Fruit fly (Drosophila melanogaster) whole organism, embryonic: ENCODE measurements around the gene Gr61a.
A peak's percentile ranks its signal among the peaks of the same experiment; 100 is the strongest.

Source experiments
- CG1024 ChIP-seq: fragments of 200-800 bp; sonication (Bioruptor generic); IDR thresholded peaks from 2 replicates; pipeline ENCODE4 v1.3.6; 2022; ENCODE audit warnings: missing biosample characterization, missing genetic modification characterization
- CG10543 ChIP-seq: fragments of 200-800 bp; sonication (Bioruptor generic); optimal IDR thresholded peaks from 3 replicates; lab custom pipeline; 2017; ENCODE audit warnings: missing biosample characterization, mild to moderate bottlenecking, missing genetic modification characterization, moderate library complexity
- CG11456 ChIP-seq: fragments of 200-800 bp; sonication (Bioruptor generic); IDR thresholded peaks from 3 replicates; pipeline ENCODE4 v1.3.6; 2022; ENCODE audit warnings: missing biosample characterization, missing genetic modification characterization
- CG11504 ChIP-seq: fragments of 200-800 bp; sonication (Bioruptor generic); optimal IDR thresholded peaks from 3 replicates; lab custom pipeline; 2019; ENCODE audit warnings: missing biosample characterization, mild to moderate bottlenecking, missing genetic modification characterization, moderate library complexity
- CG11696 ChIP-seq: fragments of 200-800 bp; sonication (Bioruptor generic); IDR thresholded peaks from 2 replicates; pipeline ENCODE4 v1.3.6; 2022; ENCODE audit warnings: missing biosample characterization, missing genetic modification characterization
- CG11723 ChIP-seq: fragments of 200-800 bp; sonication (Bioruptor generic); optimal IDR thresholded peaks from 2 replicates; lab custom pipeline; 2017; ENCODE audit warnings: missing biosample characterization, mild to moderate bottlenecking, missing genetic modification characterization
- CG12236 ChIP-seq: fragments of 200-800 bp; sonication (Bioruptor generic); optimal IDR thresholded peaks from 2 replicates; lab custom pipeline; 2016; ENCODE audit warnings: missing biosample characterization, missing genetic modification characterization
- CG13296 ChIP-seq: fragments of 200-800 bp; sonication (Bioruptor generic); optimal IDR thresholded peaks from 3 replicates; lab custom pipeline; 2018; ENCODE audit warnings: missing biosample characterization, mild to moderate bottlenecking, missing genetic modification characterization
- CG16779 ChIP-seq: fragments of 200-800 bp; sonication (Bioruptor generic); IDR thresholded peaks from 2 replicates; pipeline ENCODE4 v1.3.6; 2022; ENCODE audit warnings: missing biosample characterization, missing genetic modification characterization
- CG17568 ChIP-seq: fragments of 200-800 bp; sonication (Bioruptor generic); optimal IDR thresholded peaks from 2 replicates; lab custom pipeline; 2018; ENCODE audit warnings: missing biosample characterization, mild to moderate bottlenecking, missing genetic modification characterization, moderate library complexity
- CG18476 ChIP-seq: fragments of 200-800 bp; sonication (Bioruptor generic); optimal IDR thresholded peaks from 2 replicates; lab custom pipeline; 2016; ENCODE audit warnings: missing biosample characterization, mild to moderate bottlenecking, missing genetic modification characterization
- CG18599 ChIP-seq: fragments of 200-800 bp; sonication (Bioruptor generic); optimal IDR thresholded peaks from 3 replicates; lab custom pipeline; 2017; ENCODE audit warnings: missing biosample characterization, missing genetic modification characterization, mild to moderate bottlenecking, moderate library complexity, missing genetic modification reagents
- CG2678 ChIP-seq: fragments of 200-800 bp; sonication (Bioruptor generic); optimal IDR thresholded peaks from 3 replicates; lab custom pipeline; 2019; ENCODE audit warnings: missing biosample characterization, mild to moderate bottlenecking, missing genetic modification characterization, moderate library complexity
- CG3407 ChIP-seq: fragments of 200-800 bp; sonication (Bioruptor generic); optimal IDR thresholded peaks from 2 replicates; lab custom pipeline; 2018; ENCODE audit warnings: missing biosample characterization, mild to moderate bottlenecking, missing genetic modification characterization
- CG34376 ChIP-seq: fragments of 200-800 bp; sonication (Bioruptor generic); optimal IDR thresholded peaks from 2 replicates; lab custom pipeline; 2018; ENCODE audit warnings: missing biosample characterization, mild to moderate bottlenecking, missing genetic modification characterization
- CG4730 ChIP-seq: fragments of 200-800 bp; sonication (Bioruptor generic); IDR thresholded peaks from 2 replicates; pipeline ENCODE4 v1.3.6; 2022; ENCODE audit warnings: missing biosample characterization, missing genetic modification characterization
- CG6791 ChIP-seq: fragments of 200-800 bp; sonication (Bioruptor generic); IDR thresholded peaks from 3 replicates; pipeline ENCODE4 v1.3.6; 2022; ENCODE audit warnings: missing biosample characterization, missing genetic modification characterization; ENCODE audit not compliant: partially characterized antibody
- CG7271 ChIP-seq: fragments of 200-800 bp; sonication (Bioruptor generic); optimal IDR thresholded peaks from 2 replicates; lab custom pipeline; 2018; ENCODE audit warnings: missing biosample characterization, mild to moderate bottlenecking, missing genetic modification characterization, moderate library complexity
- CG7556 ChIP-seq: fragments of 200-800 bp; sonication (Bioruptor generic); optimal IDR thresholded peaks from 2 replicates; lab custom pipeline; 2017; ENCODE audit warnings: missing biosample characterization, mild to moderate bottlenecking, missing genetic modification characterization
- CG8281 ChIP-seq: fragments of 200-800 bp; sonication (Bioruptor generic); optimal IDR thresholded peaks from 2 replicates; lab custom pipeline; 2018; ENCODE audit warnings: missing biosample characterization, mild to moderate bottlenecking, missing genetic modification characterization, moderate library complexity
- CG8290 ChIP-seq, 3 experiments: fragments of 200-800 bp; sonication (Bioruptor generic); optimal IDR thresholded peaks; 2 replicates each; lab custom pipeline; 2016 to 2019; ENCODE audit warnings: missing biosample characterization in 3 of 3, missing genetic modification characterization in 3 of 3, mild to moderate bottlenecking in 2 of 3, moderate library complexity in 1 of 3
- E2f2 ChIP-seq: fragments of 200-800 bp; sonication (Bioruptor generic); IDR thresholded peaks from 2 replicates; pipeline ENCODE4 v1.3.6; 2022; ENCODE audit warnings: missing biosample characterization, missing genetic modification characterization
- HHEX ChIP-seq: fragments of 200-800 bp; sonication (Bioruptor generic); optimal IDR thresholded peaks from 3 replicates; lab custom pipeline; 2017; ENCODE audit warnings: missing biosample characterization, mild to moderate bottlenecking, missing genetic modification characterization, missing genetic modification reagents
- HLH54F ChIP-seq: fragments of 200-800 bp; sonication (Bioruptor generic); optimal IDR thresholded peaks from 3 replicates; lab custom pipeline; 2016; ENCODE audit warnings: missing biosample characterization, missing genetic modification characterization
- Hey ChIP-seq: fragments of 200-800 bp; sonication (Bioruptor generic); optimal IDR thresholded peaks from 3 replicates; lab custom pipeline; 2018; ENCODE audit warnings: missing biosample characterization, mild to moderate bottlenecking, missing genetic modification characterization
- Hr51 ChIP-seq, 2 experiments: fragments of 200-800 bp; sonication (Bioruptor generic); optimal IDR thresholded peaks; 2 replicates in 1 of 2; 3 replicates in 1 of 2; lab custom pipeline; 2016 to 2018; ENCODE audit warnings: missing biosample characterization in 2 of 2, missing genetic modification characterization in 2 of 2, mild to moderate bottlenecking in 1 of 2, moderate library complexity in 1 of 2
- Jarid2 ChIP-seq: fragments of 200-800 bp; sonication (Bioruptor generic); optimal IDR thresholded peaks from 3 replicates; lab custom pipeline; 2017; ENCODE audit warnings: mild to moderate bottlenecking, missing biosample characterization, missing genetic modification reagents, missing genetic modification characterization
- Lpt ChIP-seq: fragments of >200 bp; optimal IDR thresholded peaks from 2 replicates; lab custom pipeline; 2018; ENCODE audit warnings: missing biosample characterization, missing genetic modification characterization
- Sox102F ChIP-seq: fragments of 200-800 bp; sonication (Bioruptor generic); optimal IDR thresholded peaks from 2 replicates; lab custom pipeline; 2018; ENCODE audit warnings: missing biosample characterization, mild to moderate bottlenecking, missing genetic modification characterization, moderate library complexity
- Trl ChIP-seq, 3 experiments: fragments of >200 bp in 2 of 3; fragments of 200-800 bp in 1 of 3; sonication (Bioruptor generic) in 1 of 3; optimal IDR thresholded peaks; 2 replicates in 1 of 3; 3 replicates in 2 of 3; lab custom pipeline; 2016 to 2017; ENCODE audit warnings: missing biosample characterization in 1 of 3, missing genetic modification characterization in 1 of 3
- YL-1 ChIP-seq: fragments of 200-800 bp; sonication (Bioruptor generic); optimal IDR thresholded peaks from 3 replicates; lab custom pipeline; 2017; ENCODE audit warnings: missing biosample characterization, mild to moderate bottlenecking, missing genetic modification characterization
- bcd ChIP-seq: fragments of 200-800 bp; sonication (Bioruptor generic); optimal IDR thresholded peaks from 2 replicates; lab custom pipeline; 2017; ENCODE audit warnings: missing biosample characterization, mild to moderate bottlenecking, missing genetic modification characterization
- emc ChIP-seq: fragments of 200-800 bp; sonication (Bioruptor generic); optimal IDR thresholded peaks from 2 replicates; lab custom pipeline; 2016; ENCODE audit warnings: missing biosample characterization, missing genetic modification characterization
- en ChIP-seq: fragments of 200-800 bp; sonication (Bioruptor generic); optimal IDR thresholded peaks from 2 replicates; lab custom pipeline; 2016; ENCODE audit warnings: missing biosample characterization, missing genetic modification characterization
- exex ChIP-seq: fragments of 200-800 bp; sonication (Bioruptor generic); optimal IDR thresholded peaks from 4 replicates; lab custom pipeline; 2018; ENCODE audit warnings: missing biosample characterization, mild to moderate bottlenecking, missing genetic modification characterization, moderate library complexity
- fd96Cb ChIP-seq: fragments of 200-800 bp; sonication (Bioruptor generic); optimal IDR thresholded peaks from 2 replicates; lab custom pipeline; 2018; ENCODE audit warnings: missing biosample characterization, mild to moderate bottlenecking, missing genetic modification characterization, moderate library complexity
- ftz-f1 ChIP-seq: fragments of 200-800 bp; sonication (Bioruptor generic); optimal IDR thresholded peaks from 2 replicates; lab custom pipeline; 2016; ENCODE audit warnings: missing biosample characterization, missing genetic modification characterization
- hb ChIP-seq: fragments of 200-800 bp; sonication (Bioruptor generic); IDR thresholded peaks from 3 replicates; pipeline ENCODE4 v1.3.6; 2022; ENCODE audit warnings: missing biosample characterization, missing genetic modification characterization; ENCODE audit not compliant: partially characterized antibody
- kay ChIP-seq: fragments of 200-800 bp; sonication (Bioruptor generic); optimal IDR thresholded peaks from 2 replicates; lab custom pipeline; 2016; ENCODE audit warnings: missing biosample characterization, missing genetic modification characterization
- lab ChIP-seq: fragments of 200-800 bp; sonication (Bioruptor generic); optimal IDR thresholded peaks from 3 replicates; lab custom pipeline; 2017; ENCODE audit warnings: missing biosample characterization, missing genetic modification characterization, mild to moderate bottlenecking, moderate library complexity, missing genetic modification reagents
- mirr ChIP-seq: fragments of 200-800 bp; sonication (Bioruptor generic); optimal IDR thresholded peaks from 3 replicates; lab custom pipeline; 2018; ENCODE audit warnings: missing biosample characterization, mild to moderate bottlenecking, missing genetic modification characterization
- nerfin-2 ChIP-seq: fragments of 200-800 bp; sonication (Bioruptor generic); IDR thresholded peaks from 2 replicates; pipeline ENCODE4 v1.3.6; 2022; ENCODE audit warnings: missing biosample characterization, missing genetic modification characterization; ENCODE audit not compliant: partially characterized antibody
- pfk ChIP-seq: fragments of 200-800 bp; sonication (Bioruptor generic); optimal IDR thresholded peaks from 2 replicates; lab custom pipeline; 2018; ENCODE audit warnings: missing biosample characterization, mild to moderate bottlenecking, missing genetic modification characterization, moderate library complexity
- pum ChIP-seq: fragments of 200-800 bp; sonication (Bioruptor generic); optimal IDR thresholded peaks from 2 replicates; lab custom pipeline; 2016; ENCODE audit warnings: missing biosample characterization, missing genetic modification characterization
- sc ChIP-seq, 3 experiments: fragments of >200 bp in 2 of 3; fragments of 200-800 bp in 1 of 3; sonication (Bioruptor generic) in 1 of 3; optimal IDR thresholded peaks; 2 replicates in 2 of 3; 3 replicates in 1 of 3; lab custom pipeline; 2017; ENCODE audit warnings: mild to moderate bottlenecking in 1 of 3, missing biosample characterization in 1 of 3, missing genetic modification characterization in 1 of 3, missing genetic modification reagents in 1 of 3
- sd ChIP-seq: fragments of 200-800 bp; sonication (Bioruptor generic); optimal IDR thresholded peaks from 3 replicates; lab custom pipeline; 2018; ENCODE audit warnings: missing biosample characterization, mild to moderate bottlenecking, missing genetic modification characterization, moderate library complexity
- tup ChIP-seq: fragments of 200-800 bp; sonication (Bioruptor generic); optimal IDR thresholded peaks from 2 replicates; lab custom pipeline; 2016; ENCODE audit warnings: missing biosample characterization, mild to moderate bottlenecking, missing genetic modification characterization, moderate library complexity
- wek ChIP-seq: fragments of 200-800 bp; sonication (Bioruptor generic); optimal IDR thresholded peaks from 3 replicates; lab custom pipeline; 2018; ENCODE audit warnings: missing biosample characterization, mild to moderate bottlenecking, missing genetic modification characterization, moderate library complexity

Gene Gr61a

dm6 chr3L:852267-852666 lies 11.0 kb downstream of the Gr61a start:
- no peak for TF ChIP-seq CG18476
- TF ChIP-seq bcd (GFP tag; lab: Kevin White, UChicago), result no peak
- no peak for TF ChIP-seq en (GFP tag; lab: Kevin White, UChicago)
- TF ChIP-seq fd96Cb (tag; lab: Kevin White, UChicago), result no peak
- no peak for TF ChIP-seq Hr51 (GFP tag; optimal IDR thresholded peaks at IDR 0.05; lab: Kevin White, UChicago)
- no peak for TF ChIP-seq CG10543 (GFP tag; lab: Kevin White, UChicago)
- no peak for TF ChIP-seq HHEX
- TF ChIP-seq CG34376 (GFP tag; lab: Kevin White, UChicago), result peak; percentile 20
- TF ChIP-seq CG4730 (GFP tag; lab: Robert Waterston, UW), result no peak
- no peak for TF ChIP-seq CG7271
- TF ChIP-seq CG6791 (GFP tag; lab: Robert Waterston, UW), result no peak
- no peak for TF ChIP-seq CG12236 (GFP tag; lab: Kevin White, UChicago)
- no peak for TF ChIP-seq Jarid2 (GFP tag; lab: Kevin White, UChicago)
- peak; percentile 66 for TF ChIP-seq CG11696 (GFP tag; lab: Robert Waterston, UW)
- peak; percentile 88 for TF ChIP-seq exex (tag; lab: Kevin White, UChicago)
- TF ChIP-seq CG7556 (GFP tag; lab: Kevin White, UChicago), result no peak
- no peak for TF ChIP-seq CG8290 (GFP tag; optimal IDR thresholded peaks at IDR 0.05; lab: Kevin White, UChicago)
- peak in 1 of 2 experiments; percentile 15 for TF ChIP-seq CG8290 (tag; optimal IDR thresholded peaks at IDR 0.05; lab: Kevin White, UChicago)
- TF ChIP-seq Lpt (GFP tag; lab: Kevin White, UChicago), result no peak
- TF ChIP-seq sc (optimal IDR thresholded peaks at IDR 0.05; lab: Kevin White, UChicago), result no peak
- TF ChIP-seq sc (GFP tag; optimal IDR thresholded peaks at IDR 0.05; lab: Kevin White, UChicago), result no peak
- no peak for TF ChIP-seq nerfin-2 (GFP tag; lab: Robert Waterston, UW)
- TF ChIP-seq HLH54F (GFP tag; lab: Kevin White, UChicago), result no peak
- TF ChIP-seq CG13296 (GFP tag; lab: Kevin White, UChicago), result peak; percentile 44
- TF ChIP-seq CG2678 (tag; lab: Kevin White, UChicago), result peak; percentile 24
- peak; percentile 5 for TF ChIP-seq lab
- no peak for TF ChIP-seq Hey (tag; lab: Kevin White, UChicago)
- TF ChIP-seq CG17568, result no peak
- TF ChIP-seq CG18599 (GFP tag; lab: Kevin White, UChicago), result peak; percentile 16
- no peak for TF ChIP-seq wek (GFP tag; lab: Kevin White, UChicago)
- no peak for TF ChIP-seq YL-1
- no peak for TF ChIP-seq pum
- TF ChIP-seq CG1024, result no peak
- no peak for TF ChIP-seq emc
- TF ChIP-seq E2f2 (GFP tag; lab: Robert Waterston, UW), result no peak
- TF ChIP-seq CG11456, result no peak
- peak; percentile 82 for TF ChIP-seq mirr (GFP tag; lab: Kevin White, UChicago)
- TF ChIP-seq tup (GFP tag; lab: Kevin White, UChicago), result no peak
- TF ChIP-seq CG11723 (GFP tag; lab: Kevin White, UChicago), result no peak
- no peak for TF ChIP-seq hb (GFP tag; lab: Robert Waterston, UW)
- TF ChIP-seq Sox102F (GFP tag; lab: Kevin White, UChicago), result no peak
- TF ChIP-seq ftz-f1, result no peak
- TF ChIP-seq Trl (optimal IDR thresholded peaks at IDR 0.05; lab: Kevin White, UChicago), result no peak
- TF ChIP-seq Trl (GFP tag; optimal IDR thresholded peaks at IDR 0.05; lab: Kevin White, UChicago), result no peak
- no peak for TF ChIP-seq pfk (GFP tag; lab: Kevin White, UChicago)
- TF ChIP-seq CG8281 (tag; lab: Kevin White, UChicago), result peak; percentile 26
- TF ChIP-seq CG16779 (GFP tag; lab: Robert Waterston, UW), result no peak
- TF ChIP-seq kay (GFP tag; lab: Kevin White, UChicago), result no peak
- TF ChIP-seq CG3407 (GFP tag; lab: Kevin White, UChicago), result no peak
- TF ChIP-seq CG11504, result no peak
- peak; percentile 47 for TF ChIP-seq sd (tag; lab: Kevin White, UChicago)
